Worm (Caenorhabditis elegans): ENCODE results near the gene acr-9.

DNA sequence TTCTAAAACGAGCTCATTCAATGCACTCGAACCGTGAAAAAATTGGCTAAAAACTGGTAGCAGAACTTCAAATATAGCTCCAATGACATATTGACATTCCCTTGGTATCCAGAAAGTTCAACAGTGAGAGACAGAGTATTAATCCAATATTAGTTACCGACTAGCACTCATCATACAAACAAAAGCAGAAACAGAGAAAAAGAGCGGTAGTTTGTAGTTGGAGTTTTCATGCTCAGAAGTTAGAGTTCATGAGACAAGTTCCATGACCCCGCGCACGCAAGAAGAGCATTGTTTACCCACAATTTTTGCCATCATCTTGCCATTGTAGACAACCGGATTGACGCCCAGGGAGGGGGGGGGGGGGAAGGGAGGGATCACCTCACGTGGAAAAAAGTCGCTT lies 7.6 kb upstream of the acr-9 start:
- TF ChIP-seq ama-1 (optimal IDR thresholded peaks at IDR 0.05) (no peak), unc-62 (GFP tag; optimal IDR thresholded peaks at IDR 0.05) (no peak), nhr-77 (tag; optimal IDR thresholded peaks at IDR 0.05) (no peak), peb-1 (tag; optimal IDR thresholded peaks at IDR 0.05) (no peak), snpc-4 (tag; optimal IDR thresholded peaks at IDR 0.05) (no peak), elt-1 (tag; optimal IDR thresholded peaks at IDR 0.05) (no peak), fos-1 (tag; optimal IDR thresholded peaks at IDR 0.05) (no peak), crh-2 (tag; optimal IDR thresholded peaks at IDR 0.05) (no peak), nhr-12 (tag; optimal IDR thresholded peaks at IDR 0.05) (no peak), aly-2 (tag; optimal IDR thresholded peaks at IDR 0.05) (no peak), nhr-25 (tag; optimal IDR thresholded peaks at IDR 0.05) (no peak), lin-39 (tag; optimal IDR thresholded peaks at IDR 0.05) (no peak)

All from whole organism, L2 larva.